Fruit fly (Drosophila melanogaster) whole organism, embryonic: Measurements from ENCODE around the gene BomBc3.

Source experiments
- Abd-B ChIP-seq: fragments of 200-800 bp; sonication (Bioruptor generic); optimal IDR thresholded peaks from 2 replicates; lab custom pipeline; 2018; ENCODE audit warnings: missing biosample characterization, mild to moderate bottlenecking, missing genetic modification characterization, moderate library complexity
- CG10147 ChIP-seq: fragments of 200-800 bp; sonication (Bioruptor generic); optimal IDR thresholded peaks from 2 replicates; lab custom pipeline; 2019; ENCODE audit warnings: missing biosample characterization, mild to moderate bottlenecking, missing genetic modification characterization, moderate library complexity
- CG12391 ChIP-seq: fragments of 200-800 bp; sonication (Bioruptor generic); optimal IDR thresholded peaks from 3 replicates; lab custom pipeline; 2018; ENCODE audit warnings: missing biosample characterization, mild to moderate bottlenecking, missing genetic modification characterization, moderate library complexity
- CG13123 ChIP-seq: fragments of 200-800 bp; sonication (Bioruptor generic); optimal IDR thresholded peaks from 2 replicates; lab custom pipeline; 2016; ENCODE audit warnings: missing biosample characterization, missing genetic modification characterization
- CG13287 ChIP-seq: fragments of 200-800 bp; sonication (Bioruptor generic); IDR thresholded peaks from 2 replicates; pipeline ENCODE4 v1.3.6; 2022; ENCODE audit warnings: missing biosample characterization, missing genetic modification characterization; ENCODE audit not compliant: partially characterized antibody
- CG14667 ChIP-seq: fragments of 200-800 bp; sonication (Bioruptor generic); IDR thresholded peaks from 2 replicates; pipeline ENCODE4 v1.3.6; 2022; ENCODE audit warnings: missing biosample characterization, missing genetic modification characterization
- CG15073 ChIP-seq: fragments of 200-800 bp; sonication (Bioruptor generic); optimal IDR thresholded peaks from 2 replicates; lab custom pipeline; 2016; ENCODE audit warnings: missing biosample characterization, missing genetic modification characterization
- CG17385 ChIP-seq: fragments of 200-800 bp; sonication (Bioruptor generic); optimal IDR thresholded peaks from 3 replicates; lab custom pipeline; 2018; ENCODE audit warnings: missing biosample characterization, mild to moderate bottlenecking, missing genetic modification characterization
- CG18619 ChIP-seq: fragments of 200-800 bp; sonication (Bioruptor generic); optimal IDR thresholded peaks from 3 replicates; lab custom pipeline; 2017; ENCODE audit warnings: missing biosample characterization, mild to moderate bottlenecking, missing genetic modification characterization
- CG2120 ChIP-seq: fragments of 200-800 bp; sonication (Bioruptor generic); optimal IDR thresholded peaks from 3 replicates; lab custom pipeline; 2016; ENCODE audit warnings: missing biosample characterization, missing genetic modification characterization
- CG2678 ChIP-seq: fragments of 200-800 bp; sonication (Bioruptor generic); optimal IDR thresholded peaks from 3 replicates; lab custom pipeline; 2019; ENCODE audit warnings: missing biosample characterization, mild to moderate bottlenecking, missing genetic modification characterization, moderate library complexity
- CG2875 ChIP-seq: fragments of 200-800 bp; sonication (Bioruptor generic); optimal IDR thresholded peaks from 2 replicates; lab custom pipeline; 2017; ENCODE audit warnings: missing biosample characterization, mild to moderate bottlenecking, missing genetic modification characterization, missing genetic modification reagents
- CG33213 ChIP-seq: fragments of 200-800 bp; sonication (Bioruptor generic); optimal IDR thresholded peaks from 3 replicates; lab custom pipeline; 2016; ENCODE audit warnings: missing biosample characterization, missing genetic modification characterization
- CG34422 ChIP-seq: fragments of 200-800 bp; sonication (Bioruptor generic); IDR thresholded peaks from 3 replicates; pipeline ENCODE4 v1.3.6; 2022; ENCODE audit warnings: missing biosample characterization, missing genetic modification characterization
- CG7372 ChIP-seq: fragments of 200-800 bp; sonication (Bioruptor generic); IDR thresholded peaks from 2 replicates; pipeline ENCODE4 v1.3.6; 2022; ENCODE audit warnings: missing biosample characterization, missing genetic modification characterization
- CG7963 ChIP-seq: fragments of 200-800 bp; sonication (Bioruptor generic); IDR thresholded peaks from 3 replicates; pipeline ENCODE4 v1.3.6; 2022; ENCODE audit warnings: missing biosample characterization, missing genetic modification characterization; ENCODE audit not compliant: partially characterized antibody
- CG8290 ChIP-seq, 3 experiments: fragments of 200-800 bp; sonication (Bioruptor generic); optimal IDR thresholded peaks; 2 replicates each; lab custom pipeline; 2016 to 2019; ENCODE audit warnings: missing biosample characterization in 3 of 3, missing genetic modification characterization in 3 of 3, mild to moderate bottlenecking in 2 of 3, moderate library complexity in 1 of 3
- CG9817 ChIP-seq: fragments of 200-800 bp; sonication (Bioruptor generic); optimal IDR thresholded peaks from 2 replicates; lab custom pipeline; 2018; ENCODE audit warnings: missing biosample characterization, mild to moderate bottlenecking, missing genetic modification characterization, moderate library complexity
- CHES-1-like ChIP-seq: fragments of 200-800 bp; sonication (Bioruptor generic); optimal IDR thresholded peaks from 2 replicates; lab custom pipeline; 2016; ENCODE audit warnings: missing biosample characterization, missing genetic modification characterization
- D ChIP-seq, 2 experiments: fragments of 200-800 bp in 1 of 2; fragments of >200 bp in 1 of 2; sonication (Bioruptor generic) in 1 of 2; optimal IDR thresholded peaks; 2 replicates in 1 of 2; 3 replicates in 1 of 2; lab custom pipeline; 2017; ENCODE audit warnings: mild to moderate bottlenecking in 1 of 2, missing biosample characterization in 1 of 2, missing genetic modification characterization in 1 of 2, missing genetic modification reagents in 1 of 2
- E2f1 ChIP-seq: fragments of 200-800 bp; sonication (Bioruptor generic); IDR thresholded peaks from 2 replicates; pipeline ENCODE4 v1.3.6; 2022; ENCODE audit warnings: missing biosample characterization, missing genetic modification characterization
- H15 ChIP-seq: fragments of 200-800 bp; sonication (Bioruptor generic); IDR thresholded peaks from 3 replicates; pipeline ENCODE4 v1.3.6; 2022; ENCODE audit warnings: missing biosample characterization, missing genetic modification characterization
- HLHmδ ChIP-seq: fragments of 200-800 bp; sonication (Bioruptor generic); optimal IDR thresholded peaks from 2 replicates; lab custom pipeline; 2018; ENCODE audit warnings: missing biosample characterization, mild to moderate bottlenecking, missing genetic modification characterization, moderate library complexity
- Hr51 ChIP-seq, 2 experiments: fragments of 200-800 bp; sonication (Bioruptor generic); optimal IDR thresholded peaks; 2 replicates in 1 of 2; 3 replicates in 1 of 2; lab custom pipeline; 2016 to 2018; ENCODE audit warnings: missing biosample characterization in 2 of 2, missing genetic modification characterization in 2 of 2, mild to moderate bottlenecking in 1 of 2, moderate library complexity in 1 of 2
- Lpt ChIP-seq: fragments of >200 bp; optimal IDR thresholded peaks from 2 replicates; lab custom pipeline; 2018; ENCODE audit warnings: missing biosample characterization, missing genetic modification characterization
- MESR4 ChIP-seq: fragments of 200-800 bp; sonication (Bioruptor generic); optimal IDR thresholded peaks from 2 replicates; lab custom pipeline; 2018; ENCODE audit warnings: missing biosample characterization, mild to moderate bottlenecking, missing genetic modification characterization, moderate library complexity
- Mad ChIP-seq: fragments of 200-800 bp; sonication (Bioruptor generic); optimal IDR thresholded peaks from 2 replicates; lab custom pipeline; 2016; ENCODE audit warnings: missing biosample characterization, missing genetic modification characterization
- Meics ChIP-seq: fragments of 200-800 bp; sonication (Bioruptor generic); optimal IDR thresholded peaks from 2 replicates; lab custom pipeline; 2017; ENCODE audit warnings: missing biosample characterization, mild to moderate bottlenecking, missing genetic modification characterization
- NK7.1 ChIP-seq: fragments of 200-800 bp; sonication (Bioruptor generic); optimal IDR thresholded peaks from 3 replicates; lab custom pipeline; 2016; ENCODE audit warnings: missing biosample characterization, missing genetic modification characterization
- Nf-YC ChIP-seq: fragments of 200-800 bp; optimal IDR thresholded peaks from 3 replicates; lab custom pipeline; 2019; ENCODE audit warnings: missing biosample characterization, mild to moderate bottlenecking, missing genetic modification characterization, moderate library complexity
- Ravus ChIP-seq: fragments of 200-800 bp; sonication (Bioruptor generic); IDR thresholded peaks from 2 replicates; pipeline ENCODE4 v1.3.6; 2022; ENCODE audit warnings: missing biosample characterization, missing genetic modification characterization
- Rx ChIP-seq: fragments of 200-800 bp; sonication (Bioruptor generic); IDR thresholded peaks from 2 replicates; pipeline ENCODE4 v1.3.6; 2022; ENCODE audit warnings: missing biosample characterization, missing genetic modification characterization
- Sry-β ChIP-seq: fragments of 200-800 bp; sonication (Bioruptor generic); optimal IDR thresholded peaks from 2 replicates; lab custom pipeline; 2018; ENCODE audit warnings: missing biosample characterization, mild to moderate bottlenecking, missing genetic modification characterization, moderate library complexity
- ato ChIP-seq: fragments of 200-800 bp; sonication (Bioruptor generic); IDR thresholded peaks from 2 replicates; pipeline ENCODE4 v1.3.6; 2022; ENCODE audit warnings: missing biosample characterization, missing genetic modification characterization; ENCODE audit not compliant: partially characterized antibody
- bbx ChIP-seq: fragments of 200-800 bp; sonication (Bioruptor generic); IDR thresholded peaks from 2 replicates; pipeline ENCODE4 v1.3.6; 2022; ENCODE audit warnings: missing biosample characterization, missing genetic modification characterization; ENCODE audit not compliant: partially characterized antibody
- br ChIP-seq: fragments of >200 bp; optimal IDR thresholded peaks from 2 replicates; lab custom pipeline; 2017
- dpn ChIP-seq, 2 experiments: fragments of 200-800 bp; sonication (Bioruptor generic); optimal IDR thresholded peaks; 3 replicates each; lab custom pipeline; 2016; ENCODE audit warnings: missing biosample characterization in 2 of 2, missing genetic modification characterization in 2 of 2
- hbn ChIP-seq: fragments of 200-800 bp; sonication (Bioruptor generic); IDR thresholded peaks from 2 replicates; pipeline ENCODE4 v1.3.6; 2022; ENCODE audit warnings: missing biosample characterization, missing genetic modification characterization; ENCODE audit not compliant: partially characterized antibody
- inv ChIP-seq: fragments of 200-800 bp; sonication (Bioruptor generic); IDR thresholded peaks from 2 replicates; pipeline ENCODE4 v1.3.6; 2022; ENCODE audit warnings: missing biosample characterization, missing genetic modification characterization; ENCODE audit not compliant: partially characterized antibody
- lola ChIP-seq, 3 experiments: fragments of >200 bp in 2 of 3; fragments of 200-800 bp in 1 of 3; sonication (Bioruptor generic) in 1 of 3; optimal IDR thresholded peaks; 2 replicates each; lab custom pipeline; 2017 to 2019; ENCODE audit warnings: missing biosample characterization in 3 of 3, missing genetic modification characterization in 3 of 3, mild to moderate bottlenecking in 1 of 3, moderate library complexity in 1 of 3
- lov ChIP-seq, 2 experiments: fragments of 200-800 bp in 1 of 2; fragments of >200 bp in 1 of 2; sonication (Bioruptor generic) in 1 of 2; IDR thresholded peaks in 1 of 2; optimal IDR thresholded peaks in 1 of 2; 2 replicates in 1 of 2; 3 replicates in 1 of 2; pipeline versions ENCODE4 v1.3.6 to Lab custom; 2017 to 2022; ENCODE audit warnings: missing biosample characterization in 1 of 2, missing genetic modification characterization in 1 of 2
- onecut ChIP-seq: fragments of 200-800 bp; sonication (Bioruptor generic); IDR thresholded peaks from 2 replicates; pipeline ENCODE4 v1.3.6; 2022; ENCODE audit warnings: missing biosample characterization, missing genetic modification characterization
- pan ChIP-seq, 4 experiments: fragments of >200 bp in 3 of 4; fragments of 200-800 bp in 1 of 4; sonication (Bioruptor generic) in 1 of 4; optimal IDR thresholded peaks in 3 of 4; IDR thresholded peaks in 1 of 4; 2 replicates each; pipeline versions ENCODE4 v1.3.6 to Lab custom; 2017 to 2022; ENCODE audit warnings: missing biosample characterization in 2 of 4, missing genetic modification characterization in 2 of 4, mixed read lengths in 1 of 4
- tap ChIP-seq: fragments of 200-800 bp; optimal IDR thresholded peaks from 3 replicates; lab custom pipeline; 2019; ENCODE audit warnings: missing biosample characterization, mild to moderate bottlenecking, missing genetic modification characterization, moderate library complexity
- yki ChIP-seq: fragments of >200 bp; optimal IDR thresholded peaks from 3 replicates; lab custom pipeline; 2018
- zen2 ChIP-seq: fragments of 200-800 bp; sonication (Bioruptor generic); IDR thresholded peaks from 3 replicates; pipeline ENCODE4 v1.3.6; 2022; ENCODE audit warnings: missing biosample characterization, missing genetic modification characterization; ENCODE audit not compliant: partially characterized antibody
- zfh2 ChIP-seq: fragments of 200-800 bp; sonication (Bioruptor generic); optimal IDR thresholded peaks from 2 replicates; lab custom pipeline; 2016; ENCODE audit warnings: missing biosample characterization, missing genetic modification characterization

BomBc3 gene

dm6 chr3R:22053740-22054139 is 33.1 kb upstream of the BomBc3 start (continued):
- TF ChIP-seq Abd-B (GFP tag; lab: Kevin White, UChicago) = peak; percentile 6

- TF ChIP-seq bbx (GFP tag; lab: Robert Waterston, UW) (no peak), zen2 (GFP tag; lab: Robert Waterston, UW) (no peak), CG7372 (no peak), CG13287 (no peak), lola (GFP tag; optimal IDR thresholded peaks at IDR 0.05; lab: Kevin White, UChicago) (no peak), CG15073 (GFP tag; lab: Kevin White, UChicago) (no peak), br (lab: Kevin White, UChicago) (no peak), Mad (GFP tag; lab: Kevin White, UChicago) (no peak), CG8290 (GFP tag; optimal IDR thresholded peaks at IDR 0.05; lab: Kevin White, UChicago) (no peak), CG8290 (tag; optimal IDR thresholded peaks at IDR 0.05; lab: Kevin White, UChicago) (no peak), CG7963 (GFP tag; lab: Robert Waterston, UW) (no peak), CG2875 (GFP tag; lab: Kevin White, UChicago) (no peak), Nf-YC (tag; lab: Kevin White, UChicago) (no peak), lov (optimal IDR thresholded peaks at IDR 0.05; lab: Kevin White, UChicago) (no peak), lov (GFP tag; IDR thresholded peaks at IDR 0.05; lab: Robert Waterston, UW) (no peak), Ravus (GFP tag; lab: Robert Waterston, UW) (no peak), inv (no peak), D (optimal IDR thresholded peaks at IDR 0.05; lab: Kevin White, UChicago) (no peak), D (GFP tag; optimal IDR thresholded peaks at IDR 0.05; lab: Kevin White, UChicago) (no peak), zfh2 (GFP tag; lab: Kevin White, UChicago) (no peak), dpn (GFP tag; optimal IDR thresholded peaks at IDR 0.05; lab: Kevin White, UChicago) (no peak), hbn (GFP tag; lab: Robert Waterston, UW) (no peak), yki (no peak), ato (GFP tag; lab: Robert Waterston, UW) (no peak), CG2678 (tag; lab: Kevin White, UChicago) (peak; percentile 25), Lpt (GFP tag; lab: Kevin White, UChicago) (no peak), CG17385 (GFP tag; lab: Kevin White, UChicago) (no peak), CG14667 (GFP tag; lab: Robert Waterston, UW) (no peak), NK7.1 (no peak), CG18619 (GFP tag; lab: Kevin White, UChicago) (no peak), Rx (GFP tag; lab: Robert Waterston, UW) (no peak), Meics (peak; percentile 46), CG34422 (GFP tag; lab: Robert Waterston, UW) (no peak), tap (tag; lab: Kevin White, UChicago) (no peak), Hr51 (GFP tag; optimal IDR thresholded peaks at IDR 0.05; lab: Kevin White, UChicago) (no peak), Sry-β (no peak), CG2120 (GFP tag; lab: Kevin White, UChicago) (peak; percentile 20), onecut (GFP tag; lab: Robert Waterston, UW) (no peak), E2f1 (GFP tag; lab: Robert Waterston, UW) (no peak), HLHmδ (GFP tag; lab: Kevin White, UChicago) (no peak), H15 (GFP tag; lab: Robert Waterston, UW) (no peak), CG9817 (tag; lab: Kevin White, UChicago) (no peak), CG33213 (no peak), pan (optimal IDR thresholded peaks at IDR 0.05; lab: Kevin White, UChicago) (no peak), pan (GFP tag; optimal IDR thresholded peaks at IDR 0.05 in 1 of 2, IDR thresholded peaks at IDR 0.05 in 1 of 2) (no peak), CHES-1-like (no peak), CG13123 (GFP tag; lab: Kevin White, UChicago) (no peak), CG12391 (tag; lab: Kevin White, UChicago) (no peak), CG10147 (GFP tag; lab: Kevin White, UChicago) (peak; percentile 4), MESR4 (GFP tag; lab: Kevin White, UChicago) (no peak)
These were observed 29.8 kb upstream of the BomBc3 start for dm6 chr3R:22057083-22057482.
